Fruit fly (Drosophila melanogaster) whole organism, embryonic: ENCODE data around the gene CG13679.
A peak's percentile ranks its signal among the peaks of the same experiment; 100 is the strongest.

Experiments
- Bdp1 ChIP-seq: fragments of 200-800 bp; sonication (Bioruptor generic); optimal IDR thresholded peaks from 3 replicates; lab custom pipeline; 2016; ENCODE audit warnings: missing biosample characterization, missing genetic modification characterization
- CG10654 ChIP-seq: fragments of 200-800 bp; sonication (Bioruptor generic); optimal IDR thresholded peaks from 2 replicates; lab custom pipeline; 2016; ENCODE audit warnings: missing biosample characterization, missing genetic modification characterization
- CG11560 ChIP-seq: fragments of 200-800 bp; sonication (Bioruptor generic); IDR thresholded peaks from 3 replicates; pipeline ENCODE4 v1.3.6; 2022; ENCODE audit warnings: missing biosample characterization, missing genetic modification characterization
- CG13123 ChIP-seq: fragments of 200-800 bp; sonication (Bioruptor generic); optimal IDR thresholded peaks from 2 replicates; lab custom pipeline; 2016; ENCODE audit warnings: missing biosample characterization, missing genetic modification characterization
- CG13424 ChIP-seq: fragments of 200-800 bp; sonication (Bioruptor generic); optimal IDR thresholded peaks from 2 replicates; lab custom pipeline; 2019; ENCODE audit warnings: missing biosample characterization, mild to moderate bottlenecking, missing genetic modification characterization, moderate library complexity
- CG14441 ChIP-seq: fragments of 200-800 bp; sonication (Bioruptor generic); IDR thresholded peaks from 2 replicates; pipeline ENCODE4 v1.3.6; 2022; ENCODE audit warnings: missing biosample characterization, missing genetic modification characterization
- CG14965 ChIP-seq: fragments of 200-800 bp; sonication (Bioruptor generic); optimal IDR thresholded peaks from 2 replicates; lab custom pipeline; 2016; ENCODE audit warnings: missing biosample characterization, missing genetic modification characterization, borderline replicate concordance
- CG15696 ChIP-seq: fragments of 200-800 bp; sonication (Bioruptor generic); optimal IDR thresholded peaks from 2 replicates; lab custom pipeline; 2019; ENCODE audit warnings: missing biosample characterization, mild to moderate bottlenecking, missing genetic modification characterization, moderate library complexity
- CG16779 ChIP-seq: fragments of 200-800 bp; sonication (Bioruptor generic); IDR thresholded peaks from 2 replicates; pipeline ENCODE4 v1.3.6; 2022; ENCODE audit warnings: missing biosample characterization, missing genetic modification characterization
- CG17361 ChIP-seq: fragments of 200-800 bp; sonication (Bioruptor generic); IDR thresholded peaks from 3 replicates; pipeline ENCODE4 v1.3.6; 2022; ENCODE audit warnings: missing biosample characterization, missing genetic modification characterization
- CG17385 ChIP-seq: fragments of 200-800 bp; sonication (Bioruptor generic); optimal IDR thresholded peaks from 3 replicates; lab custom pipeline; 2018; ENCODE audit warnings: missing biosample characterization, mild to moderate bottlenecking, missing genetic modification characterization
- CG2199 ChIP-seq: fragments of 200-800 bp; sonication (Bioruptor generic); IDR thresholded peaks from 3 replicates; pipeline ENCODE4 v1.3.6; 2022; ENCODE audit warnings: missing biosample characterization, missing genetic modification characterization
- CG2202 ChIP-seq: fragments of 200-800 bp; sonication (Bioruptor generic); optimal IDR thresholded peaks from 2 replicates; lab custom pipeline; 2018; ENCODE audit warnings: missing biosample characterization, mild to moderate bottlenecking, missing genetic modification characterization
- CG3163 ChIP-seq: fragments of 200-800 bp; sonication (Bioruptor generic); optimal IDR thresholded peaks from 3 replicates; lab custom pipeline; 2016; ENCODE audit warnings: missing biosample characterization, missing genetic modification characterization
- CG3407 ChIP-seq: fragments of 200-800 bp; sonication (Bioruptor generic); optimal IDR thresholded peaks from 2 replicates; lab custom pipeline; 2018; ENCODE audit warnings: missing biosample characterization, mild to moderate bottlenecking, missing genetic modification characterization
- CG5180 ChIP-seq: fragments of 200-800 bp; sonication (Bioruptor generic); optimal IDR thresholded peaks from 3 replicates; lab custom pipeline; 2017; ENCODE audit warnings: missing biosample characterization, missing genetic modification characterization, mild to moderate bottlenecking, moderate library complexity, missing genetic modification reagents
- CG6683 ChIP-seq: fragments of 200-800 bp; sonication (Bioruptor generic); optimal IDR thresholded peaks from 2 replicates; lab custom pipeline; 2017; ENCODE audit warnings: missing biosample characterization, mild to moderate bottlenecking, missing genetic modification characterization, missing genetic modification reagents
- CG6813 ChIP-seq: fragments of 200-800 bp; sonication (Bioruptor generic); optimal IDR thresholded peaks from 2 replicates; lab custom pipeline; 2017; ENCODE audit warnings: missing biosample characterization, missing genetic modification characterization, mild to moderate bottlenecking, moderate library complexity, missing genetic modification reagents
- CG8944 ChIP-seq: fragments of 200-800 bp; sonication (Bioruptor generic); optimal IDR thresholded peaks from 3 replicates; lab custom pipeline; 2016; ENCODE audit warnings: missing biosample characterization, missing genetic modification characterization
- CTCF ChIP-seq: fragments of 200-800 bp; sonication (Bioruptor generic); optimal IDR thresholded peaks from 2 replicates; lab custom pipeline; 2017; ENCODE audit warnings: missing biosample characterization, mild to moderate bottlenecking, missing genetic modification characterization, moderate library complexity
- D ChIP-seq, 2 experiments: fragments of 200-800 bp in 1 of 2; fragments of >200 bp in 1 of 2; sonication (Bioruptor generic) in 1 of 2; optimal IDR thresholded peaks; 2 replicates in 1 of 2; 3 replicates in 1 of 2; lab custom pipeline; 2017; ENCODE audit warnings: mild to moderate bottlenecking in 1 of 2, missing biosample characterization in 1 of 2, missing genetic modification characterization in 1 of 2, missing genetic modification reagents in 1 of 2
- Dek ChIP-seq: fragments of 200-800 bp; sonication (Bioruptor generic); optimal IDR thresholded peaks from 3 replicates; lab custom pipeline; 2019; ENCODE audit warnings: missing biosample characterization, mild to moderate bottlenecking, missing genetic modification characterization, moderate library complexity
- Ets97D ChIP-seq: fragments of 200-800 bp; sonication (Bioruptor generic); optimal IDR thresholded peaks from 3 replicates; lab custom pipeline; 2016; ENCODE audit warnings: missing biosample characterization, missing genetic modification characterization
- HHEX ChIP-seq: fragments of 200-800 bp; sonication (Bioruptor generic); optimal IDR thresholded peaks from 3 replicates; lab custom pipeline; 2017; ENCODE audit warnings: missing biosample characterization, mild to moderate bottlenecking, missing genetic modification characterization, missing genetic modification reagents
- HmgZ ChIP-seq: fragments of 200-800 bp; sonication (Bioruptor generic); optimal IDR thresholded peaks from 2 replicates; lab custom pipeline; 2018; ENCODE audit warnings: missing biosample characterization, mild to moderate bottlenecking, missing genetic modification characterization
- Hr3 ChIP-seq: fragments of 200-800 bp; sonication (Bioruptor generic); optimal IDR thresholded peaks from 3 replicates; lab custom pipeline; 2016; ENCODE audit warnings: missing biosample characterization, missing genetic modification characterization
- PHDP ChIP-seq: fragments of 200-800 bp; sonication (Bioruptor generic); optimal IDR thresholded peaks from 3 replicates; lab custom pipeline; 2018; ENCODE audit warnings: missing biosample characterization, mild to moderate bottlenecking, missing genetic modification characterization, moderate library complexity
- Sox102F ChIP-seq: fragments of 200-800 bp; sonication (Bioruptor generic); optimal IDR thresholded peaks from 2 replicates; lab custom pipeline; 2018; ENCODE audit warnings: missing biosample characterization, mild to moderate bottlenecking, missing genetic modification characterization, moderate library complexity
- Sry-β ChIP-seq: fragments of 200-800 bp; sonication (Bioruptor generic); optimal IDR thresholded peaks from 2 replicates; lab custom pipeline; 2018; ENCODE audit warnings: missing biosample characterization, mild to moderate bottlenecking, missing genetic modification characterization, moderate library complexity
- Sry-δ ChIP-seq: fragments of 200-800 bp; sonication (Bioruptor generic); optimal IDR thresholded peaks from 2 replicates; lab custom pipeline; 2016; ENCODE audit warnings: missing biosample characterization, missing genetic modification characterization
- Ssrp ChIP-seq: fragments of 200-800 bp; sonication (Bioruptor generic); optimal IDR thresholded peaks from 2 replicates; lab custom pipeline; 2018; ENCODE audit warnings: missing biosample characterization, mild to moderate bottlenecking, missing genetic modification characterization, moderate library complexity
- abd-A ChIP-seq: fragments of 200-800 bp; sonication (Bioruptor generic); optimal IDR thresholded peaks from 3 replicates; lab custom pipeline; 2019; ENCODE audit warnings: missing biosample characterization, mild to moderate bottlenecking, missing genetic modification characterization, moderate library complexity
- bigmax ChIP-seq: fragments of 200-800 bp; sonication (Bioruptor generic); optimal IDR thresholded peaks from 2 replicates; lab custom pipeline; 2018; ENCODE audit warnings: missing biosample characterization, mild to moderate bottlenecking, missing genetic modification characterization
- bowl ChIP-seq: fragments of 200-800 bp; sonication (Bioruptor generic); IDR thresholded peaks from 2 replicates; pipeline ENCODE4 v1.3.6; 2022; ENCODE audit warnings: missing biosample characterization, missing genetic modification characterization
- crol ChIP-seq: fragments of 200-800 bp; sonication (Bioruptor generic); IDR thresholded peaks from 2 replicates; pipeline ENCODE4 v1.3.6; 2022; ENCODE audit warnings: missing biosample characterization, missing genetic modification characterization
- dm ChIP-seq: fragments of 200-800 bp; sonication (Bioruptor generic); optimal IDR thresholded peaks from 3 replicates; lab custom pipeline; 2016; ENCODE audit warnings: missing biosample characterization, missing genetic modification characterization
- emc ChIP-seq: fragments of 200-800 bp; sonication (Bioruptor generic); optimal IDR thresholded peaks from 2 replicates; lab custom pipeline; 2016; ENCODE audit warnings: missing biosample characterization, missing genetic modification characterization
- eve ChIP-seq, 2 experiments: fragments of >200 bp; optimal IDR thresholded peaks; 2 replicates each; lab custom pipeline; 2017; ENCODE audit warnings: missing biosample characterization in 2 of 2, missing genetic modification characterization in 2 of 2
- gcm ChIP-seq: fragments of 200-800 bp; sonication (Bioruptor generic); optimal IDR thresholded peaks from 2 replicates; lab custom pipeline; 2019; ENCODE audit warnings: missing biosample characterization, mild to moderate bottlenecking, missing genetic modification characterization, moderate library complexity
- inv ChIP-seq: fragments of 200-800 bp; sonication (Bioruptor generic); IDR thresholded peaks from 2 replicates; pipeline ENCODE4 v1.3.6; 2022; ENCODE audit warnings: missing biosample characterization, missing genetic modification characterization; ENCODE audit not compliant: partially characterized antibody
- lab ChIP-seq: fragments of 200-800 bp; sonication (Bioruptor generic); optimal IDR thresholded peaks from 3 replicates; lab custom pipeline; 2017; ENCODE audit warnings: missing biosample characterization, missing genetic modification characterization, mild to moderate bottlenecking, moderate library complexity, missing genetic modification reagents
- nom ChIP-seq: fragments of 200-800 bp; sonication (Bioruptor generic); optimal IDR thresholded peaks from 2 replicates; lab custom pipeline; 2017; ENCODE audit warnings: missing biosample characterization, missing genetic modification characterization, mild to moderate bottlenecking, moderate library complexity, missing genetic modification reagents
- pho ChIP-seq: fragments of 200-800 bp; sonication (Bioruptor generic); optimal IDR thresholded peaks from 2 replicates; lab custom pipeline; 2016; ENCODE audit warnings: missing biosample characterization, missing genetic modification characterization
- pros ChIP-seq: fragments of 200-800 bp; sonication (Bioruptor generic); optimal IDR thresholded peaks from 3 replicates; lab custom pipeline; 2019; ENCODE audit warnings: missing biosample characterization, mild to moderate bottlenecking, missing genetic modification characterization, moderate library complexity
- schlank ChIP-seq: fragments of 200-800 bp; sonication (Bioruptor generic); optimal IDR thresholded peaks from 2 replicates; lab custom pipeline; 2018; ENCODE audit warnings: missing biosample characterization, mild to moderate bottlenecking, missing genetic modification characterization
- sens-2 ChIP-seq: fragments of 200-800 bp; sonication (Bioruptor generic); IDR thresholded peaks from 2 replicates; pipeline ENCODE4 v1.3.6; 2022; ENCODE audit warnings: missing biosample characterization, missing genetic modification characterization
- ttk ChIP-seq: fragments of 200-800 bp; sonication (Bioruptor generic); IDR thresholded peaks from 2 replicates; pipeline ENCODE4 v2.1.2; 2022; ENCODE audit warnings: missing biosample characterization, missing genetic modification characterization
- zfh1 ChIP-seq: fragments of 200-800 bp; sonication (Bioruptor generic); IDR thresholded peaks from 3 replicates; pipeline ENCODE4 v1.3.6; 2022; ENCODE audit warnings: missing biosample characterization, missing genetic modification characterization

The CG13679 gene

DNA sequence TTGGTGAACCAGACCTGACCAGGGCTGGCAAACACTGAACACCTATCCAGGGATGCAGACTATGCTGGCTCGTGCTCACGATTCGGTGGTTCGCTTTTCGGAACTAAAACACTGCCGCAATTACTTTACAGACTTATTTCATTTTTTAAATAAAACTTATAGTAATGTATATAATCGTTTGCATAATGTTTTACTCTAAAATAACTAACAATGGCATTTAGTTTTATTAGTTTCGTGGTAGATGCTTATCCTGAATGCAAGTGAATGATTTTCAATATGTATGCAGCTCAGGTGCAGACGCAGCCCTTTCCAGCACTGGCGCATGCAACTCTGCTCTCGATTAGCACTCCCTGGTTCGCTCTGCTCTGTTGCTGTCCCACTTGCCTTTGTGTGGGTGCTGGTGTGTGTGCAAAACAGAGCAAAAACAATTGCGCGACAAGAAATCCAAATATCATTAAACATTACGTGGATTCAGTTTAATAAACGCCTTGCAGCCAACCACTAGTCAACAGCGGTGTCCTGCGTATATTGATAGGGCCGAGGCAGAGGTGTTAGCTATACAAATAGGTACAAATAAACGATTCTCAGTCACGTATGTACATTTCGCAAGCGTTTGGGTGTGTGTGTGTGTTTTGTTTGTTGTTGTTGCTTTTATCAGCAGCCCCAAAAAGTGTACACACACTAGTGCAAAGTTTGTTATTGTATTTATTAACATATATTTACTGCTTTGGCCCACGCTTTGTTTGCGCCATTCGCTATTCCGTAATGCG lies 15.8 kb upstream of the CG13679 start, which contains the start of the genes ERR and Atg18a (continued):
- TF ChIP-seq Hr3 (peak; percentile 91), Sry-β (GFP tag; lab: Kevin White, UChicago) (peak; percentile 76), CG11560 (tag; lab: Robert Waterston, UW) (peak; percentile 80), CG13123 (GFP tag; lab: Kevin White, UChicago) (peak; percentile 77), zfh1 (GFP tag; lab: Robert Waterston, UW) (peak; percentile 82; the same call in 2 of the 3 replicates), CG6683 (peak; percentile 35), pho (peak; percentile 86), CG14441 (peak; percentile 90), Ets97D (GFP tag; lab: Kevin White, UChicago) (peak; percentile 88), CG16779 (GFP tag; lab: Robert Waterston, UW) (peak; percentile 76; the same call in 1 of the 2 replicates), CG3163 (GFP tag; lab: Kevin White, UChicago) (peak; percentile 54), CG14965 (GFP tag; lab: Kevin White, UChicago) (no peak), Sox102F (GFP tag; lab: Kevin White, UChicago) (no peak), CG17361 (peak; percentile 92), Sry-δ (peak; percentile 58), D (optimal IDR thresholded peaks at IDR 0.05; lab: Kevin White, UChicago) (peak; percentile 39), D (GFP tag; optimal IDR thresholded peaks at IDR 0.05; lab: Kevin White, UChicago) (peak; percentile 79), CG2199 (GFP tag; lab: Robert Waterston, UW) (peak; percentile 51; the same call in 1 of the 3 replicates), emc (GFP tag; lab: Kevin White, UChicago) (peak; percentile 57), nom (GFP tag; lab: Kevin White, UChicago) (no peak), CG3407 (peak; percentile 28), CTCF (no peak), CG6813 (GFP tag; lab: Kevin White, UChicago) (no peak), sens-2 (GFP tag; lab: Robert Waterston, UW) (peak; percentile 72; the same call in 1 of the 2 replicates), bowl (no peak), HHEX (peak; percentile 11), CG10654 (GFP tag; lab: Kevin White, UChicago) (peak; percentile 82), ttk (peak; percentile 81), HmgZ (tag; lab: Kevin White, UChicago) (peak; percentile 87), eve (GFP tag; optimal IDR thresholded peaks at IDR 0.05; lab: Kevin White, UChicago) (no peak), CG17385 (GFP tag; lab: Kevin White, UChicago) (peak; percentile 58), crol (GFP tag; lab: Robert Waterston, UW) (no peak), Dek (tag; lab: Kevin White, UChicago) (peak; percentile 87), dm (GFP tag; lab: Kevin White, UChicago) (peak; percentile 69), Ssrp (tag; lab: Kevin White, UChicago) (peak; percentile 88), inv (GFP tag; lab: Robert Waterston, UW) (peak; percentile 61; the same call in 1 of the 2 replicates), lab (GFP tag; lab: Kevin White, UChicago) (peak; percentile 83), CG15696 (tag; lab: Kevin White, UChicago) (peak; percentile 82), CG8944 (peak; percentile 72), CG2202 (tag; lab: Kevin White, UChicago) (peak; percentile 24), CG13424 (tag; lab: Kevin White, UChicago) (peak; percentile 89), bigmax (GFP tag; lab: Kevin White, UChicago) (no peak), CG5180 (GFP tag; lab: Kevin White, UChicago) (peak; percentile 19), Bdp1 (GFP tag; lab: Kevin White, UChicago) (peak; percentile 76), schlank (tag; lab: Kevin White, UChicago) (no peak), pros (no peak), gcm (peak; percentile 49), PHDP (tag; lab: Kevin White, UChicago) (peak; percentile 75), abd-A (tag; lab: Kevin White, UChicago) (no peak)
